Worm (Caenorhabditis elegans) whole organism, L2 larva: Measurements from ENCODE around the gene F44A2.5.

Experiments used
- C34F6.9 ChIP-seq: fragments of 150-350 bp; optimal IDR thresholded peaks from 2 replicates; lab custom pipeline; 2014; ENCODE audit warnings: missing biosample characterization, missing genetic modification characterization
- alr-1 ChIP-seq: fragments of 150-350 bp; optimal IDR thresholded peaks from 2 replicates; lab custom pipeline; 2014; ENCODE audit warnings: missing biosample characterization, missing genetic modification characterization
- ceh-82 ChIP-seq: fragments of 150-350 bp; optimal IDR thresholded peaks from 2 replicates; lab custom pipeline; 2014; ENCODE audit warnings: missing biosample characterization, missing genetic modification characterization
- elt-3 ChIP-seq: sonication (generic microtip); optimal IDR thresholded peaks from 2 replicates; lab custom pipeline; 2017; ENCODE audit warnings: missing biosample characterization, missing genetic modification characterization
- gmeb-1 ChIP-seq: fragments of 150-350 bp; optimal IDR thresholded peaks from 2 replicates; lab custom pipeline; 2014; ENCODE audit warnings: missing biosample characterization, missing genetic modification characterization
- lin-39 ChIP-seq: fragments of 150-350 bp; optimal IDR thresholded peaks from 2 replicates; lab custom pipeline; 2014; ENCODE audit warnings: missing biosample characterization, missing genetic modification reagents, missing genetic modification characterization
- mdl-1 ChIP-seq, 2 experiments: fragments of 150-350 bp in 1 of 2; sonication (generic microtip) in 1 of 2; optimal IDR thresholded peaks; 2 replicates each; lab custom pipeline; 2017; ENCODE audit warnings: missing biosample characterization in 2 of 2, missing genetic modification characterization in 2 of 2
- nhr-12 ChIP-seq: fragments of 150-350 bp; optimal IDR thresholded peaks from 2 replicates; lab custom pipeline; 2014; ENCODE audit warnings: missing biosample characterization, missing genetic modification characterization
- nhr-23 ChIP-seq: fragments of 150-350 bp; optimal IDR thresholded peaks from 2 replicates; lab custom pipeline; 2014; ENCODE audit warnings: missing biosample characterization, missing genetic modification reagents, missing genetic modification characterization
- nhr-237 ChIP-seq: fragments of 150-350 bp; optimal IDR thresholded peaks from 2 replicates; lab custom pipeline; 2014; ENCODE audit warnings: missing biosample characterization, missing genetic modification characterization
- snpc-4 ChIP-seq: fragments of 150-350 bp; optimal IDR thresholded peaks from 2 replicates; lab custom pipeline; 2014; ENCODE audit warnings: missing biosample characterization, missing genetic modification characterization
- ztf-11 ChIP-seq: sonication (generic microtip); optimal IDR thresholded peaks from 2 replicates; lab custom pipeline; 2017; ENCODE audit warnings: missing biosample characterization, missing genetic modification characterization

DNA sequence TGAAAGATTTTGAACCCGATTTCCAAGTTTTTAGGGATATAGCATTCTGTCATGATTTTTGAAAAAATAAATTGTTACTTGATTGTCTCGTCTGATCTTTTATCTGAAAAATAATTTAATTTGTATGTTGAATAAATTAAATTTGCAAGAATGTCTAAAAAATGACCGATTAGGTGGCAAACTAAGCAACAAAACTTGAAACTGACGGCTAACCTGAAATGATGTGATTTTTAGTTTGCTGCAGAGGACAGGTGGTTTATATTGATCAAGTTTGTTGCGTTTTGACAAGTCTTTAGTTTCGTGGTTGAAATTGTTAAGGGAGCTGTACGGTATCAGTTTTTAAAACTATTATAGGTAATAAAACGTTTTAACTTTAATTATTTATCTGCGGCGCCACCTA, 40.0 kb upstream of the F44A2.5 start, which contains the start of gene F07C3.16:
- TF ChIP-seq ceh-82 (tag; lab: Kevin White, UChicago) (no peak), elt-3 (tag; lab: Kevin White, UChicago) (no peak), C34F6.9 (no peak), gmeb-1 (no peak), snpc-4 (tag; lab: Kevin White, UChicago) (no peak), ztf-11 (tag; lab: Kevin White, UChicago) (no peak), nhr-23 (tag; lab: Kevin White, UChicago) (no peak), nhr-12 (tag; lab: Kevin White, UChicago) (no peak), alr-1 (tag; lab: Kevin White, UChicago) (no peak), nhr-237 (no peak), lin-39 (tag; lab: Kevin White, UChicago) (no peak), mdl-1 (tag; optimal IDR thresholded peaks at IDR 0.05; lab: Kevin White, UChicago) (no peak)
